Worm (Caenorhabditis elegans): ENCODE measurements around the gene F28B4.4.

F28B4.4 gene

ce11 chrX:3181870-3182269 lies 27.6 kb downstream of the F28B4.4 start:
- no peak for TF ChIP-seq tra-4 (tag; optimal IDR thresholded peaks at IDR 0.05)
- no peak for TF ChIP-seq hnd-1 (tag; optimal IDR thresholded peaks at IDR 0.05)
- no peak for TF ChIP-seq hmg-4 (GFP tag; optimal IDR thresholded peaks at IDR 0.05)
- no peak for TF ChIP-seq hmbx-1 (tag; optimal IDR thresholded peaks at IDR 0.05)
- no peak for TF ChIP-seq pes-1 (GFP tag; IDR thresholded peaks at IDR 0.05)

ce11 chrX:3181376-3181775 lies 28.0 kb downstream of the F28B4.4 start:
- TF ChIP-seq ceh-36 (tag; optimal IDR thresholded peaks at IDR 0.05) (no peak), ama-1 (optimal IDR thresholded peaks at IDR 0.05) (no peak), tra-4 (tag; optimal IDR thresholded peaks at IDR 0.05) (no peak), tbx-37 (GFP tag; conservative IDR thresholded peaks at IDR 0.05) (no peak), hmg-4 (GFP tag; optimal IDR thresholded peaks at IDR 0.05) (no peak), B0310.2 (tag; optimal IDR thresholded peaks at IDR 0.05) (no peak), flt-1 (GFP tag; IDR thresholded peaks at IDR 0.05) (no peak), sea-1 (GFP tag; conservative IDR thresholded peaks at IDR 0.05) (no peak), ceh-13 (GFP tag; optimal IDR thresholded peaks at IDR 0.05) (no peak), F13C5.2 (tag; optimal IDR thresholded peaks at IDR 0.05) (no peak), tbx-11 (GFP tag; IDR thresholded peaks at IDR 0.05) (no peak), ets-7 (tag; optimal IDR thresholded peaks at IDR 0.05) (no peak), hmbx-1 (tag; optimal IDR thresholded peaks at IDR 0.05) (no peak), aly-1 (tag; optimal IDR thresholded peaks at IDR 0.05) (no peak), scrt-1 (GFP tag; IDR thresholded peaks at IDR 0.05) (no peak)

ce11 chrX:3178501-3178900 lies 30.9 kb downstream of the F28B4.4 start, which contains the start of gene klp-4:
TSS of gene klp-4 (minus strand) at chrX:3178701.
- TF ChIP-seq hnd-1 (tag; optimal IDR thresholded peaks at IDR 0.05), result no peak
- TF ChIP-seq hmbx-1 (tag; optimal IDR thresholded peaks at IDR 0.05), result no peak
- TF ChIP-seq ets-7 (tag; optimal IDR thresholded peaks at IDR 0.05), result no peak
- TF ChIP-seq ceh-13 (GFP tag; optimal IDR thresholded peaks at IDR 0.05), result no peak
- no peak for TF ChIP-seq ceh-36 (tag; optimal IDR thresholded peaks at IDR 0.05)
- no peak for TF ChIP-seq ama-1 (optimal IDR thresholded peaks at IDR 0.05)
- TF ChIP-seq sea-1 (GFP tag; conservative IDR thresholded peaks at IDR 0.05), result no peak
- TF ChIP-seq flt-1 (GFP tag; IDR thresholded peaks at IDR 0.05), result no peak
- no peak for TF ChIP-seq B0310.2 (tag; optimal IDR thresholded peaks at IDR 0.05)
- no peak for TF ChIP-seq aly-1 (tag; optimal IDR thresholded peaks at IDR 0.05)
- no peak for TF ChIP-seq pes-1 (GFP tag; IDR thresholded peaks at IDR 0.05)

- TF ChIP-seq sea-1 (GFP tag; conservative IDR thresholded peaks at IDR 0.05) (no peak), tra-4 (tag; optimal IDR thresholded peaks at IDR 0.05) (no peak), tbx-11 (GFP tag; IDR thresholded peaks at IDR 0.05) (no peak), ceh-13 (GFP tag; optimal IDR thresholded peaks at IDR 0.05) (no peak), ceh-36 (tag; optimal IDR thresholded peaks at IDR 0.05) (no peak), hmbx-1 (tag; optimal IDR thresholded peaks at IDR 0.05) (no peak), B0310.2 (tag; optimal IDR thresholded peaks at IDR 0.05) (no peak), ets-7 (tag; optimal IDR thresholded peaks at IDR 0.05) (no peak), hmg-4 (GFP tag; optimal IDR thresholded peaks at IDR 0.05) (no peak), ama-1 (optimal IDR thresholded peaks at IDR 0.05) (no peak), tbx-37 (GFP tag; conservative IDR thresholded peaks at IDR 0.05) (no peak), hnd-1 (tag; optimal IDR thresholded peaks at IDR 0.05) (no peak), aly-1 (tag; optimal IDR thresholded peaks at IDR 0.05) (no peak), F13C5.2 (tag; optimal IDR thresholded peaks at IDR 0.05) (no peak), flt-1 (GFP tag; IDR thresholded peaks at IDR 0.05) (no peak)
Measured at ce11 chrX:3176728-3177127, 32.7 kb downstream of the F28B4.4 start.

ce11 chrX:3170456-3170855 lies 39.0 kb downstream of the F28B4.4 start, which contains the start of gene C15C7.6:
TSS of gene C15C7.6 (minus strand) at chrX:3170556.
- TF ChIP-seq aly-1 (tag; optimal IDR thresholded peaks at IDR 0.05) (no peak), scrt-1 (GFP tag; IDR thresholded peaks at IDR 0.05) (no peak), flt-1 (GFP tag; IDR thresholded peaks at IDR 0.05) (no peak), ama-1 (optimal IDR thresholded peaks at IDR 0.05) (no peak)

- no peak for TF ChIP-seq tbx-11 (GFP tag; IDR thresholded peaks at IDR 0.05)
- no peak for TF ChIP-seq flt-1 (GFP tag; IDR thresholded peaks at IDR 0.05)
- TF ChIP-seq ceh-36 (tag; optimal IDR thresholded peaks at IDR 0.05), result no peak
- TF ChIP-seq hnd-1 (tag; optimal IDR thresholded peaks at IDR 0.05), result no peak
- TF ChIP-seq pes-1 (GFP tag; IDR thresholded peaks at IDR 0.05), result no peak
- no peak for TF ChIP-seq hmbx-1 (tag; optimal IDR thresholded peaks at IDR 0.05)
Measured at ce11 chrX:3165569-3165968, 43.9 kb downstream of the F28B4.4 start, which contains the start of gene pfut-1. TSS of gene pfut-1 (plus strand) at chrX:3165826.

- TF ChIP-seq ama-1 (optimal IDR thresholded peaks at IDR 0.05) (no peak), sea-1 (GFP tag; conservative IDR thresholded peaks at IDR 0.05) (no peak), tbx-37 (GFP tag; conservative IDR thresholded peaks at IDR 0.05) (no peak), ceh-13 (GFP tag; optimal IDR thresholded peaks at IDR 0.05) (no peak), ceh-36 (tag; optimal IDR thresholded peaks at IDR 0.05) (no peak), aly-1 (tag; optimal IDR thresholded peaks at IDR 0.05) (no peak), flt-1 (GFP tag; IDR thresholded peaks at IDR 0.05) (no peak), hmg-4 (GFP tag; optimal IDR thresholded peaks at IDR 0.05) (no peak)
Measured at ce11 chrX:3163972-3164575, 45.3 kb downstream of the F28B4.4 start, which contains the start of gene syx-6. TSS of gene syx-6 (plus strand) at chrX:3164525.

ce11 chrX:3159542-3159941 lies 49.9 kb downstream of the F28B4.4 start, which contains the start of gene gcc-1:
TSS of gene gcc-1 (plus strand) at chrX:3159940.
- TF ChIP-seq flt-1 (GFP tag; IDR thresholded peaks at IDR 0.05), result 0 out of 2 replicates have a peak, but pooled peaks have one; percentile 9
- TF ChIP-seq ets-7 (tag; optimal IDR thresholded peaks at IDR 0.05), result no peak
- no peak for TF ChIP-seq tra-4 (tag; optimal IDR thresholded peaks at IDR 0.05)
- TF ChIP-seq ama-1 (optimal IDR thresholded peaks at IDR 0.05), result no peak
- TF ChIP-seq F13C5.2 (tag; optimal IDR thresholded peaks at IDR 0.05), result no peak
- no peak for TF ChIP-seq hmbx-1 (tag; optimal IDR thresholded peaks at IDR 0.05)
- 0 out of 2 replicates have a peak, but pooled peaks have one; percentile 21 for TF ChIP-seq tbx-37 (GFP tag; conservative IDR thresholded peaks at IDR 0.05)

Measured in whole organism, early embryonic.